Worm (Caenorhabditis elegans) whole organism, mixed stage, embryonic: ENCODE measurements around the gene moma-1.

Experiments
- M03D4.4 ChIP-seq: sonication (generic microtip); optimal IDR thresholded peaks from 2 replicates; lab custom pipeline; 2017; ENCODE audit warnings: mild to moderate bottlenecking, missing genetic modification characterization, missing compliant biosample characterization
- bed-3 ChIP-seq: fragments of 200-800 bp; sonication (Bioruptor generic); optimal IDR thresholded peaks from 3 replicates; lab custom pipeline; 2018; ENCODE audit warnings: mild to moderate bottlenecking, missing genetic modification characterization, moderate library complexity, missing compliant biosample characterization
- blmp-1 ChIP-seq: fragments of 150-350 bp; optimal IDR thresholded peaks from 2 replicates; lab custom pipeline; 2014; ENCODE audit warnings: missing biosample characterization, missing genetic modification characterization
- ceh-39 ChIP-seq: fragments of 150-350 bp; optimal IDR thresholded peaks from 2 replicates; lab custom pipeline; 2014; ENCODE audit warnings: missing biosample characterization, missing genetic modification characterization
- ceh-43 ChIP-seq: fragments of 200-800 bp; sonication (Bioruptor generic); optimal IDR thresholded peaks from 2 replicates; lab custom pipeline; 2018; ENCODE audit warnings: mild to moderate bottlenecking, missing genetic modification characterization, moderate library complexity, missing compliant biosample characterization
- ceh-83 ChIP-seq: fragments of 200-800 bp; sonication (Bioruptor generic); optimal IDR thresholded peaks from 2 replicates; lab custom pipeline; 2018; ENCODE audit warnings: mild to moderate bottlenecking, missing genetic modification characterization, missing compliant biosample characterization
- ces-1 ChIP-seq: fragments of 150-350 bp; optimal IDR thresholded peaks from 2 replicates; lab custom pipeline; 2014; ENCODE audit warnings: missing biosample characterization, missing genetic modification reagents, missing genetic modification characterization
- drap-1 ChIP-seq: fragments of 200-800 bp; sonication (Bioruptor generic); optimal IDR thresholded peaks from 3 replicates; lab custom pipeline; 2018; ENCODE audit warnings: mild to moderate bottlenecking, missing genetic modification characterization, missing compliant biosample characterization
- elt-1 ChIP-seq: sonication (generic microtip); optimal IDR thresholded peaks from 2 replicates; lab custom pipeline; 2017; ENCODE audit warnings: missing genetic modification characterization, mild to moderate bottlenecking, missing compliant biosample characterization, antibody characterized with exemption, moderate library complexity, borderline replicate concordance; ENCODE audit not compliant: insufficient read depth
- elt-3 ChIP-seq: fragments of 150-350 bp; optimal IDR thresholded peaks from 2 replicates; lab custom pipeline; 2014; ENCODE audit warnings: missing biosample characterization, missing genetic modification characterization
- flh-1 ChIP-seq: fragments of 200-800 bp; sonication (Bioruptor generic); optimal IDR thresholded peaks from 2 replicates; lab custom pipeline; 2018; ENCODE audit warnings: mild to moderate bottlenecking, missing genetic modification characterization, moderate library complexity, missing compliant biosample characterization
- ham-2 ChIP-seq: fragments of 200-800 bp; sonication (Bioruptor generic); optimal IDR thresholded peaks from 2 replicates; lab custom pipeline; 2018; ENCODE audit warnings: mild to moderate bottlenecking, missing genetic modification characterization, missing compliant biosample characterization
- hlh-1 ChIP-seq: fragments of 150-350 bp; optimal IDR thresholded peaks from 2 replicates; lab custom pipeline; 2014; ENCODE audit warnings: missing biosample characterization, missing genetic modification reagents, missing genetic modification characterization
- lin-32 ChIP-seq: fragments of 200-800 bp; sonication (Bioruptor generic); optimal IDR thresholded peaks from 2 replicates; lab custom pipeline; 2018; ENCODE audit warnings: mild to moderate bottlenecking, missing genetic modification characterization, missing compliant biosample characterization
- lsy-2 ChIP-seq: fragments of 150-350 bp; optimal IDR thresholded peaks from 2 replicates; lab custom pipeline; 2014; ENCODE audit warnings: missing biosample characterization, missing genetic modification characterization
- mab-5 ChIP-seq: fragments of 150-350 bp; optimal IDR thresholded peaks from 2 replicates; lab custom pipeline; 2014; ENCODE audit warnings: missing biosample characterization, missing genetic modification characterization
- mep-1 ChIP-seq: fragments of 150-350 bp; optimal IDR thresholded peaks from 2 replicates; lab custom pipeline; 2017; ENCODE audit warnings: missing biosample characterization, missing genetic modification reagents, missing genetic modification characterization, inconsistent platforms
- mls-2 ChIP-seq: sonication (generic microtip); optimal IDR thresholded peaks from 2 replicates; lab custom pipeline; 2016; ENCODE audit warnings: mild to moderate bottlenecking, missing genetic modification characterization, moderate library complexity, missing compliant biosample characterization
- nhr-12 ChIP-seq: fragments of 150-350 bp; optimal IDR thresholded peaks from 2 replicates; lab custom pipeline; 2014; ENCODE audit warnings: missing biosample characterization, missing genetic modification characterization
- nhr-2 ChIP-seq: fragments of 150-350 bp; optimal IDR thresholded peaks from 2 replicates; lab custom pipeline; 2014; ENCODE audit warnings: missing biosample characterization, missing genetic modification characterization
- nhr-237 ChIP-seq: fragments of 150-350 bp; optimal IDR thresholded peaks from 2 replicates; lab custom pipeline; 2014; ENCODE audit warnings: missing biosample characterization, missing genetic modification characterization
- pha-4 ChIP-seq: fragments of 150-350 bp; optimal IDR thresholded peaks from 2 replicates; lab custom pipeline; 2018; ENCODE audit warnings: missing biosample characterization, missing genetic modification reagents, missing genetic modification characterization
- snpc-4 ChIP-seq: fragments of 150-350 bp; optimal IDR thresholded peaks from 2 replicates; lab custom pipeline; 2014; ENCODE audit warnings: missing biosample characterization, missing genetic modification characterization
- sptf-1 ChIP-seq: sonication (generic microtip); optimal IDR thresholded peaks from 2 replicates; lab custom pipeline; 2017; ENCODE audit warnings: mild to moderate bottlenecking, missing genetic modification characterization, moderate library complexity, missing compliant biosample characterization
- tbx-8 ChIP-seq: fragments of 200-800 bp; sonication (Bioruptor generic); optimal IDR thresholded peaks from 2 replicates; lab custom pipeline; 2018; ENCODE audit warnings: mild to moderate bottlenecking, missing genetic modification characterization, moderate library complexity, missing compliant biosample characterization
- unc-120 ChIP-seq: sonication (generic microtip); optimal IDR thresholded peaks from 2 replicates; lab custom pipeline; 2017; ENCODE audit warnings: missing genetic modification characterization, missing compliant biosample characterization; ENCODE audit not compliant: poor library complexity, severe bottlenecking
- unc-39 ChIP-seq: fragments of 150-350 bp; optimal IDR thresholded peaks from 2 replicates; lab custom pipeline; 2014; ENCODE audit warnings: missing biosample characterization, missing genetic modification characterization
- unc-62 ChIP-seq: fragments of 150-350 bp; optimal IDR thresholded peaks from 2 replicates; lab custom pipeline; 2014; ENCODE audit warnings: missing biosample characterization, missing genetic modification reagents, missing genetic modification characterization
- zip-8 ChIP-seq: fragments of 150-350 bp; optimal IDR thresholded peaks from 2 replicates; lab custom pipeline; 2014; ENCODE audit warnings: missing biosample characterization, missing genetic modification characterization
- ztf-11 ChIP-seq: fragments of 150-350 bp; optimal IDR thresholded peaks from 2 replicates; lab custom pipeline; 2014; ENCODE audit warnings: missing biosample characterization, missing genetic modification characterization

The moma-1 gene

DNA sequence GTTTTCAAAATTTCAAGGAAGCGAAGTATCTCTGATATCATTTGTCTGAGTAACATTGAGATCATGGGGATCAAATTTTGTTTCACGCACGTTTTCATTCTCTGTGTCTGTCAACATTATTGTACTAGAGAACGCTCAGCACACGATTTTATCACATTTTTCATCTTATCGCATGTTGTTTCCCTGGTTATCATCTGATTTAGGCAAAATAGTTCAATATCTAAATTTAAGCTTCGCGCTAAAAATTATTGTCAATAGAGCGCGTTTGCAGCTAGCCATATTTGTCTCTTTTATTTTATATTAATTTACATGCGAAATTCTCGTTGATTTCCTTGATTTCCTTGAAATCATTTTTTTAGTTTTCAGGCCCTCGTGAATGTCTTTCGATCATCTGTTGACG, 6.7 kb downstream of the moma-1 start, which contains the start of gene K02F3.2:
Gene K02F3.2, plus strand, starts transcription at position 357 of the 400 bp plus-strand sequence.
- TF ChIP-seq lin-32 (GFP tag; lab: Kevin White, UChicago) (no peak), bed-3 (GFP tag; lab: Kevin White, UChicago) (no peak), elt-1 (tag; lab: Kevin White, UChicago) (peak; percentile 17), ces-1 (peak; percentile 58)

DNA sequence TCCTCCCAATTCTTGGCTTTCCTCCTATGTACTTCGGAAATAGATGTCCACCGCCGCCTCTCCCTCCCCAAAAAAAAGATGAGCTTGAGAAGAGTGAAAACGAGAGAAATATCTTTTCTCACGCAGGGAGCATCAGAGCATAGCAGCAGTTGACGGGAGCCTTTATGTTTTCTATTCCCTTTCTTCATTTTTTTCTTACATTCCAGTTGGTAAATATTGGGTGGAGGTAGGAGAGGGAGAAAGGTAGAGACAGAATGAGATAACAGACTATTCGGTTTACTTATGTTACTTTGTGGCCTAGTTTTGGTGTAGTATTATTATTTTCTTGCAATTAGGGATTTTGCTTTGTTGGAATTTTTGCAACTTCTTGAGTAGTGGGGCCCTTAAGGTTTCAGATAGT, 7.6 kb downstream of the moma-1 start:
- no peak for TF ChIP-seq mab-5 (tag; lab: Kevin White, UChicago)
- no peak for TF ChIP-seq sptf-1
- TF ChIP-seq ztf-11 (tag; lab: Kevin White, UChicago) = no peak
- TF ChIP-seq snpc-4 (tag; lab: Kevin White, UChicago) = no peak
- no peak for TF ChIP-seq ces-1
- no peak for TF ChIP-seq bed-3 (GFP tag; lab: Kevin White, UChicago)
- TF ChIP-seq mls-2 (tag; lab: Kevin White, UChicago) = no peak
- no peak for TF ChIP-seq ceh-39 (tag; lab: Kevin White, UChicago)
- no peak for TF ChIP-seq M03D4.4 (tag; lab: Kevin White, UChicago)
- TF ChIP-seq tbx-8 = no peak
- TF ChIP-seq hlh-1 (tag; lab: Kevin White, UChicago) = no peak
- no peak for TF ChIP-seq flh-1
- TF ChIP-seq lsy-2 (tag; lab: Kevin White, UChicago) = no peak
- no peak for TF ChIP-seq unc-39 (tag; lab: Kevin White, UChicago)
- no peak for TF ChIP-seq drap-1 (GFP tag; lab: Kevin White, UChicago)
- no peak for TF ChIP-seq unc-120 (tag; lab: Kevin White, UChicago)
- TF ChIP-seq pha-4 (tag; lab: Kevin White, UChicago) = no peak
- no peak for TF ChIP-seq elt-3

DNA sequence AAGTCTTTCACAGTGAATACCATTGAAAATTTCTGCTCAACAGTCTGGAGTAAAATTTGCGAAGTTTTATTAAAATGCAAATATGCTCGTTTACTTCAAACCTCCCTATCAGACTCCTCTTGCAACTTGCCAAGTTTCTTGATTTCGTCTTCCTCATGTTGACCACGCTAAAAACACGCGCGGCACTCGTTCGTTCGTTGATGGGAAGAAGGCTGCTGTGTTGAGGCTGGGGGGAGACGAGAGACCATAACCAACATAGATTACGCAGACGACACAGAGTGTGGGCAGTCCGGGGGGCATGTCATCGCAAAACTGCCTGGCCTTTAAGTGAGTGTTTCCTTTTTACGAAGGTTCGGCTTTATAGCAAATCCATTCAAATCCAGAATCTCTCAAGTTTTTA, 8.2 kb downstream of the moma-1 start:
- peak; percentile 14 for TF ChIP-seq ztf-11 (tag; lab: Kevin White, UChicago)
- TF ChIP-seq mls-2 (tag; lab: Kevin White, UChicago) = peak; percentile 17
- no peak for TF ChIP-seq elt-1 (tag; lab: Kevin White, UChicago)

DNA sequence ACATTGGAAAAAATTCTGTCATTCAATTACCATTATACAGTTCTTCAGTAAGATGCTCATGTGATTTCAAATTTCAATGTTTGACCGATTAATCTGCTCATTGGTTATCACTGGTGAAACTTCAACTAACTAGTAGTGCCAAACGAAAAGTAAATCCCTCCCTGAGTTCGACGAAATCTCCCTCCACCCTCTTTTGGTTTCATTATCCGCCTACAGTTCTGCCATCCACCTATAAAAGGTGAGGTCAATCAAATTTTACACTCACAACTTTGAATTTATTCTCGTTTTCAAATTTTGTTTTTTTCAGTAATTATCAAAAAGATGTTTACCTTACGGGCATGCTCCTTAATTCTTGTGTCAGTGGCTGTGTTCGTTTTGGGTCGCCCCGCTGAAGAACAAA, 9.6 kb downstream of the moma-1 start, which contains the start of gene far-8:
Gene far-8, plus strand, starts transcription at position 301 of the 400 bp plus-strand sequence.
- TF ChIP-seq ztf-11 (tag; lab: Kevin White, UChicago) (no peak), pha-4 (tag; lab: Kevin White, UChicago) (no peak), nhr-12 (tag; lab: Kevin White, UChicago) (no peak), flh-1 (no peak), bed-3 (GFP tag; lab: Kevin White, UChicago) (no peak), ceh-83 (GFP tag; lab: Kevin White, UChicago) (no peak), lin-32 (GFP tag; lab: Kevin White, UChicago) (no peak), ham-2 (GFP tag; lab: Kevin White, UChicago) (no peak), elt-1 (tag; lab: Kevin White, UChicago) (no peak), blmp-1 (tag; lab: Kevin White, UChicago) (no peak), sptf-1 (no peak), drap-1 (GFP tag; lab: Kevin White, UChicago) (no peak), tbx-8 (no peak), ceh-39 (tag; lab: Kevin White, UChicago) (no peak), mep-1 (no peak), nhr-237 (tag; lab: Kevin White, UChicago) (no peak), M03D4.4 (tag; lab: Kevin White, UChicago) (no peak)

DNA sequence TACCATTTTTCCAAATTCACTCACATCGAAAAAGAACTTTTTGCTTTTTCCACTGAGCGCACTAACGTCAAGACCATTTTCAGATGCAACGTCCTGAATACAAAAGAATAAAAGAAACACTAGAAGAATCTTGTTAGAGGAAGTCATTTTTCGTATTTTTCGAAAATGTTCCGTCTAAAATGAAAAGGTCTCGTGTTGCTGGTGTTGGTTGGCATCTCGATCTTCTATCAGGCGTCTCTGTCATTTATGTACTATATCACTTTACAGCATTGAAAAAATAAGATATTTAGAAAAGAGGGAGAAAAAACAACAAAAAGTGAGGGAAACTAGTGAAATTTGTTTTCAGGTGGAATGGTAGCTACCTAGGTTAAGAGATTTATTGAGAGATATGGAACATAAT, 11.0 kb downstream of the moma-1 start, which contains the start of gene K02F3.9:
Gene K02F3.9, minus strand, starts transcription at position 190 of the 400 bp plus-strand sequence.
- no peak for TF ChIP-seq bed-3 (GFP tag; lab: Kevin White, UChicago)
- no peak for TF ChIP-seq unc-39 (tag; lab: Kevin White, UChicago)
- no peak for TF ChIP-seq unc-120 (tag; lab: Kevin White, UChicago)
- TF ChIP-seq zip-8 (tag; lab: Kevin White, UChicago) = no peak
- no peak for TF ChIP-seq unc-62 (GFP tag; lab: Kevin White, UChicago)
- no peak for TF ChIP-seq ceh-43
- TF ChIP-seq M03D4.4 (tag; lab: Kevin White, UChicago) = no peak
- no peak for TF ChIP-seq ces-1
- no peak for TF ChIP-seq ceh-39 (tag; lab: Kevin White, UChicago)
- TF ChIP-seq lsy-2 (tag; lab: Kevin White, UChicago) = no peak
- TF ChIP-seq hlh-1 (tag; lab: Kevin White, UChicago) = no peak
- TF ChIP-seq nhr-2 (tag; lab: Kevin White, UChicago) = no peak
- no peak for TF ChIP-seq ham-2 (GFP tag; lab: Kevin White, UChicago)
- TF ChIP-seq, all 35 proteins: peak for 0
